Fruit fly (Drosophila melanogaster) whole organism, wandering third instar larva: Measurements from ENCODE around the gene CG14720.

Experiments used
- Abd-B ChIP-seq: fragments of >200 bp; optimal IDR thresholded peaks from 2 replicates; lab custom pipeline; 2017; ENCODE audit warnings: missing biosample characterization, missing genetic modification characterization
- CG32264 ChIP-seq: fragments of 200-800 bp; sonication (Bioruptor generic); optimal IDR thresholded peaks from 2 replicates; lab custom pipeline; 2016; ENCODE audit warnings: missing biosample characterization, missing genetic modification characterization
- CG9705 ChIP-seq: fragments of 200-800 bp; sonication (Bioruptor generic); optimal IDR thresholded peaks from 2 replicates; lab custom pipeline; 2018; ENCODE audit warnings: missing biosample characterization, mild to moderate bottlenecking, missing genetic modification characterization
- CrebA ChIP-seq: fragments of 200-800 bp; sonication (Bioruptor generic); optimal IDR thresholded peaks from 2 replicates; lab custom pipeline; 2016; ENCODE audit warnings: missing biosample characterization, mild to moderate bottlenecking, missing genetic modification characterization, borderline replicate concordance
- Dfd ChIP-seq: fragments of >200 bp; optimal IDR thresholded peaks from 2 replicates; lab custom pipeline; 2017; ENCODE audit warnings: missing biosample characterization, missing genetic modification characterization
- HLH106 ChIP-seq: fragments of 200-800 bp; optimal IDR thresholded peaks from 3 replicates; lab custom pipeline; 2019; ENCODE audit warnings: missing biosample characterization, mild to moderate bottlenecking, missing genetic modification characterization, moderate library complexity
- Hnf4 ChIP-seq: fragments of 200-800 bp; sonication (Bioruptor generic); optimal IDR thresholded peaks from 2 replicates; lab custom pipeline; 2016; ENCODE audit warnings: missing biosample characterization, mild to moderate bottlenecking, missing genetic modification characterization
- Hr78 ChIP-seq: fragments of >200 bp; optimal IDR thresholded peaks from 2 replicates; lab custom pipeline; 2017; ENCODE audit warnings: missing biosample characterization, missing genetic modification characterization
- Hr83 ChIP-seq: fragments of 200-300 bp; sonication (Bioruptor generic); optimal IDR thresholded peaks from 2 replicates; lab custom pipeline; 2016; ENCODE audit warnings: missing biosample characterization, mild to moderate bottlenecking, missing genetic modification characterization, moderate library complexity; ENCODE audit not compliant: poor library complexity, severe bottlenecking
- Jra ChIP-seq: sonication (Bioruptor generic); optimal IDR thresholded peaks from 2 replicates; lab custom pipeline; 2016; ENCODE audit warnings: missing biosample characterization, missing genetic modification characterization
- OdsH ChIP-seq: fragments of 200-800 bp; sonication (Bioruptor generic); optimal IDR thresholded peaks from 2 replicates; lab custom pipeline; 2016; ENCODE audit warnings: missing biosample characterization, mild to moderate bottlenecking, missing genetic modification characterization
- Rel ChIP-seq, 2 experiments: fragments of 200-800 bp; sonication (Bioruptor generic) in 1 of 2; optimal IDR thresholded peaks; 2 replicates in 1 of 2; 3 replicates in 1 of 2; lab custom pipeline; 2016 to 2019; ENCODE audit warnings: mild to moderate bottlenecking in 2 of 2, missing biosample characterization in 2 of 2, missing genetic modification characterization in 2 of 2, moderate library complexity in 1 of 2
- Sp1 ChIP-seq: fragments of 200-800 bp; sonication (Bioruptor generic); optimal IDR thresholded peaks from 3 replicates; lab custom pipeline; 2019; ENCODE audit warnings: missing biosample characterization, mild to moderate bottlenecking, missing genetic modification characterization, moderate library complexity
- dmrt93B ChIP-seq: fragments of 200-800 bp; sonication (Bioruptor generic); optimal IDR thresholded peaks from 2 replicates; lab custom pipeline; 2018; ENCODE audit warnings: missing biosample characterization, mild to moderate bottlenecking, missing genetic modification characterization
- dsf ChIP-seq: sonication (Bioruptor generic); optimal IDR thresholded peaks from 2 replicates; lab custom pipeline; 2016; ENCODE audit warnings: missing biosample characterization, missing genetic modification characterization, borderline replicate concordance
- ey ChIP-seq: fragments of 200-800 bp; sonication (Bioruptor generic); optimal IDR thresholded peaks from 2 replicates; lab custom pipeline; 2016; ENCODE audit warnings: missing biosample characterization, missing genetic modification characterization
- foxo ChIP-seq, 2 experiments: fragments of 200-800 bp; sonication (Bioruptor generic); optimal IDR thresholded peaks; 2 replicates in 1 of 2; 3 replicates in 1 of 2; lab custom pipeline; 2016 to 2017; ENCODE audit warnings: missing biosample characterization in 2 of 2, missing genetic modification characterization in 2 of 2
- h ChIP-seq: fragments of 200-800 bp; sonication (Bioruptor generic); optimal IDR thresholded peaks from 3 replicates; lab custom pipeline; 2016; ENCODE audit warnings: missing biosample characterization, mild to moderate bottlenecking, missing genetic modification characterization
- jim ChIP-seq: fragments of 175-275, 200-325 bp; sonication (Bioruptor generic); optimal IDR thresholded peaks from 2 replicates; lab custom pipeline; 2016; ENCODE audit warnings: missing biosample characterization, mild to moderate bottlenecking, missing genetic modification characterization
- pan ChIP-seq: fragments of >200 bp; optimal IDR thresholded peaks from 2 replicates; lab custom pipeline; 2017
- psq ChIP-seq: fragments of 200-800 bp; sonication (Bioruptor generic); optimal IDR thresholded peaks from 3 replicates; lab custom pipeline; 2017; ENCODE audit warnings: missing biosample characterization, mild to moderate bottlenecking, missing genetic modification characterization, moderate library complexity
- rgr ChIP-seq: fragments of 200-800 bp; sonication (Bioruptor generic); optimal IDR thresholded peaks from 3 replicates; lab custom pipeline; 2016; ENCODE audit warnings: missing biosample characterization, mild to moderate bottlenecking, missing genetic modification characterization
- sage ChIP-seq: fragments of 200-800 bp; sonication (Bioruptor generic); optimal IDR thresholded peaks from 2 replicates; lab custom pipeline; 2016; ENCODE audit warnings: missing biosample characterization, mild to moderate bottlenecking, missing genetic modification characterization
- sv ChIP-seq: fragments of 200-800 bp; sonication (Bioruptor generic); optimal IDR thresholded peaks from 3 replicates; lab custom pipeline; 2016; ENCODE audit warnings: missing biosample characterization, missing genetic modification characterization
- woc ChIP-seq: sonication (Bioruptor generic); optimal IDR thresholded peaks from 2 replicates; lab custom pipeline; 2016; ENCODE audit warnings: missing biosample characterization, mild to moderate bottlenecking, missing genetic modification characterization

CG14720 gene

dm6 chr3R:11665925-11666687 is 45.4 kb upstream of the CG14720 start:
- TF ChIP-seq sage (GFP tag; lab: Kevin White, UChicago) (peak; percentile 21), sv (GFP tag; lab: Kevin White, UChicago) (no peak), Hnf4 (GFP tag; lab: Kevin White, UChicago) (peak; percentile 21), Rel (GFP tag; optimal IDR thresholded peaks at IDR 0.05; lab: Kevin White, UChicago) (peak; percentile 1), Rel (tag; optimal IDR thresholded peaks at IDR 0.05; lab: Kevin White, UChicago) (peak; percentile 50)

DNA sequence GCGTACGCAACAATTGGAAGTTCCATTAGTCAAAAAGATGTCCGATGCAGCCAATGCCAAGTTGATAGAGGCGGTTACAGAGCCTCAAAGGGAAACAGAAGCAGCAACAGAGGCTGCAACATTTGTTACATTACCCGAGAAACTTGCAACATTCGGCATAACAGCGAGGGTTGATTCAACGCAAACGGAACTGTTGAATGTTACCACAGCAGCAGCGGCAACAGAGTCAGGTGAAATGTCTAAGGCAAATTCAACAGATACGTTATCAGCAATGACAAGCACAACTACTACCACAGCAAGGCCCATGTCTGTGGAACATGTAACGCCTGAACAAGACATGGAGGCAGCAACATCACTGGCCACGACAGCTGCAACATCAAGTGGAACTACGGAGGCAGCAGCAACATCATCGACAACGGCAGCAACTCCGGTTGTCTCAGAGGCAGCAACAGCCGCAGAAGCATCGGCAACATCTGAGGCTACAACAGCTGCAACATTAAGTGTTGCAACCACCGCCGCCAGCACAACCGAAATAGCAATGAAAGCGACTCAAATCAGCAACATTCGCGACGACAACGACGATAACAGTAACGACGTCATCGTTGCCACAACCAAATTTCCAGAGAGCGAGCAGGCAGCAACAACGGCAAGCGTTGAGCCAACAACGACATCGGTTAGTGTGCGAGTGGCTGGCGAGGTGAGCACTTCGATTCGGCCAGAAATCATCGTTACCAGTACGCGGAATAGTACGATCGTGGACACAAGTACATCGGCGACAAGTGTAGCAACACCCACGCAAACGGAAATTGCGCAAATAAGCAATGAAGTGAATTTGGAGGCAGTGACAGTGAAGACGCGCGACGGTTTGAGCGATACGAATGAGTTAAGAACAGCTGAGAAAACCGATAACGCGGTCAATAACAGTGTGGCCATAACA is 42.2 kb upstream of the CG14720 start:
- no peak for TF ChIP-seq Hnf4 (GFP tag; lab: Kevin White, UChicago)
- peak; percentile 1 for TF ChIP-seq Sp1
- no peak for TF ChIP-seq dmrt93B (GFP tag; lab: Kevin White, UChicago)
- peak; percentile 43 for TF ChIP-seq h (GFP tag; lab: Kevin White, UChicago)
- TF ChIP-seq OdsH (GFP tag; lab: Kevin White, UChicago), result peak; percentile 7

DNA sequence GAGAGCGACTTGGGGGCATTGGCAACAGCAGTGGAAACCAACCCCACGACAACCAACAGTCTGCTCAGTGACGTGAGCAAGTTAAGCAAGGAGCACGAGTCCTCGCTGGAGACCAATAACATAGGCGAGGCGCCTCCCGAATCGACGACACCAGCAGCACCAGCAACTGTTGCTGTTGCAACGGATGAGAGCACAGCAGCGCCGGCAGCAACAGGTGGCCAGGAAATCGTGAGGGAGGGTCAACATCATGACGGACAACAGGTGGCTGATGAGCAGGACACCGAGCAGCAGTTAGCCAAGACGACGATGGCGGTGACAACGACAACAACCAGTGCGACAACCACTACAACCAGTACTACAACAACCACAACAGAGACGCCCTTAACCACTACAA is 41.5 kb upstream of the CG14720 start:
- TF ChIP-seq Hnf4 (GFP tag; lab: Kevin White, UChicago), result no peak
- no peak for TF ChIP-seq Sp1
- TF ChIP-seq Jra (GFP tag; lab: Kevin White, UChicago), result no peak
- no peak for TF ChIP-seq jim (GFP tag; lab: Kevin White, UChicago)
- no peak for TF ChIP-seq woc (GFP tag; lab: Kevin White, UChicago)
- no peak for TF ChIP-seq CG9705 (GFP tag; lab: Kevin White, UChicago)
- no peak for TF ChIP-seq rgr (GFP tag; lab: Kevin White, UChicago)
- TF ChIP-seq dmrt93B (GFP tag; lab: Kevin White, UChicago), result no peak
- TF ChIP-seq ey (GFP tag; lab: Kevin White, UChicago), result no peak
- TF ChIP-seq Dfd, result no peak
- no peak for TF ChIP-seq sage (GFP tag; lab: Kevin White, UChicago)
- TF ChIP-seq CG32264, result no peak
- no peak for TF ChIP-seq HLH106 (tag; lab: Kevin White, UChicago)
- no peak for TF ChIP-seq Abd-B (GFP tag; lab: Kevin White, UChicago)
- no peak for TF ChIP-seq OdsH (GFP tag; lab: Kevin White, UChicago)
- TF ChIP-seq Hr78, result no peak
- TF ChIP-seq psq, result no peak
- no peak for TF ChIP-seq sv (GFP tag; lab: Kevin White, UChicago)
- TF ChIP-seq CrebA, result no peak
- no peak for TF ChIP-seq dsf (GFP tag; lab: Kevin White, UChicago)
- TF ChIP-seq, all 38 proteins: peak for 0

- TF ChIP-seq dsf (GFP tag; lab: Kevin White, UChicago) (no peak), CG9705 (GFP tag; lab: Kevin White, UChicago) (no peak), Hr83 (no peak), dmrt93B (GFP tag; lab: Kevin White, UChicago) (no peak)
These were observed 40.6 kb upstream of the CG14720 start for dm6 chr3R:11670888-11671287.

DNA sequence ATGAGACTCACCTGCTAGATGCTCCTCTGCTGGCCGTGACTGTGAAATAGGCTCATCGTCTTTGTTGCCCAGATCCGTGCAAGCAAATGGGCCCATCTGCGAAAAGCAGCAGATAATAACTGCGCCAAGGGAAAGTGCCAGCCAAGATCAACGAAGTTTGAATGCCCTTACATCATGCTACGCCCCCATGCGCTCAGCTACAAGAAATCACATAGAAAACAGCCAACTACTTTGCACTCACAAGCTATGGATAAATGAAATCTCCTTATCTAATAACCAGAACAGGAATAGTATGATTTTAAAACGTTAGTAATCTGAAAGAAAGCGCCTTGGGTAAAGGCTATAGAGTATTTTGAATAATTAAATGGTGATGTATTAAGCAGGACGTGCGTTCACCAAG is 39.7 kb upstream of the CG14720 start:
- TF ChIP-seq foxo (GFP tag; optimal IDR thresholded peaks at IDR 0.05; lab: Kevin White, UChicago) (peak in 1 of 2 experiments; percentile 19), Jra (GFP tag; lab: Kevin White, UChicago) (no peak), pan (lab: Kevin White, UChicago) (no peak)
